Worm (Caenorhabditis elegans) whole organism, midembryonic: Measurements from ENCODE around the gene F33H1.4.

Experiments
- T22C8.4 ChIP-seq: fragments of 200-800 bp; sonication (Bioruptor generic); IDR thresholded peaks from 2 replicates; pipeline ENCODE4 v1.3.6; 2022; ENCODE audit warnings: missing genetic modification characterization, missing compliant biosample characterization
- flt-1 ChIP-seq: fragments of 200-800 bp; sonication (Bioruptor generic); IDR thresholded peaks from 2 replicates; pipeline ENCODE4 v1.3.6; 2022; ENCODE audit warnings: missing genetic modification characterization, missing compliant biosample characterization
- klf-2 ChIP-seq: fragments of 200-800 bp; sonication (Bioruptor generic); conservative IDR thresholded peaks from 2 replicates; pipeline ENCODE4 v1.3.6; 2022; ENCODE audit warnings: missing genetic modification reagents, missing genetic modification characterization, missing compliant biosample characterization
- med-1 ChIP-seq: sonication (generic microtip); optimal IDR thresholded peaks from 2 replicates; lab custom pipeline; 2017; ENCODE audit warnings: missing genetic modification characterization, mild to moderate bottlenecking, missing compliant biosample characterization, antibody characterized with exemption, missing genetic modification reagents; ENCODE audit not compliant: insufficient read depth
- ref-1 ChIP-seq: fragments of 200-800 bp; sonication (Bioruptor generic); conservative IDR thresholded peaks from 2 replicates; pipeline ENCODE4 v1.3.6; 2022; ENCODE audit warnings: missing genetic modification reagents, missing genetic modification characterization, missing compliant biosample characterization
- tab-1 ChIP-seq: fragments of 200-800 bp; sonication (Bioruptor generic); IDR thresholded peaks from 2 replicates; pipeline ENCODE4 v1.3.6; 2022; ENCODE audit warnings: missing genetic modification characterization, missing compliant biosample characterization
- ztf-23 ChIP-seq: fragments of 200-800 bp; sonication (Bioruptor generic); IDR thresholded peaks from 2 replicates; pipeline ENCODE4 v1.3.6; 2022; ENCODE audit warnings: missing genetic modification reagents, missing genetic modification characterization, missing compliant biosample characterization
- ztf-29 ChIP-seq: fragments of 200-800 bp; sonication (Bioruptor generic); IDR thresholded peaks from 2 replicates; pipeline ENCODE4 v1.3.6; 2022; ENCODE audit warnings: missing genetic modification reagents, missing genetic modification characterization, missing compliant biosample characterization

ce11 chrII:10155106-10155505, 19.3 kb upstream of the F33H1.4 start, which contains the start of gene nlp-63:
- no peak for TF ChIP-seq ztf-23 (GFP tag; lab: Robert Waterston, UW)
- TF ChIP-seq ztf-29: no peak
- TF ChIP-seq tab-1 (GFP tag; lab: Robert Waterston, UW): no peak
- no peak for TF ChIP-seq klf-2 (GFP tag; lab: Robert Waterston, UW)
- no peak for TF ChIP-seq med-1 (GFP tag; lab: Kevin White, UChicago)
- TF ChIP-seq ref-1 (GFP tag; lab: Robert Waterston, UW): no peak
- no peak for TF ChIP-seq flt-1 (GFP tag; lab: Robert Waterston, UW)
- no peak for TF ChIP-seq T22C8.4
